Fruit fly (Drosophila melanogaster) whole organism, embryonic: ENCODE results near the gene Rh5.

Source experiments
- Atf3 ChIP-seq: fragments of 200-800 bp; sonication (Bioruptor generic); optimal IDR thresholded peaks from 3 replicates; lab custom pipeline; 2016; ENCODE audit warnings: missing biosample characterization, missing genetic modification characterization
- BtbVII ChIP-seq: fragments of 200-800 bp; sonication (Bioruptor generic); optimal IDR thresholded peaks from 3 replicates; lab custom pipeline; 2017; ENCODE audit warnings: missing biosample characterization, mild to moderate bottlenecking, missing genetic modification characterization
- CG10565 ChIP-seq: fragments of 200-800 bp; sonication (Bioruptor generic); optimal IDR thresholded peaks from 3 replicates; lab custom pipeline; 2016; ENCODE audit warnings: missing biosample characterization, mild to moderate bottlenecking, missing genetic modification characterization
- CG11696 ChIP-seq: fragments of 200-800 bp; sonication (Bioruptor generic); IDR thresholded peaks from 2 replicates; pipeline ENCODE4 v1.3.6; 2022; ENCODE audit warnings: missing biosample characterization, missing genetic modification characterization
- CG1233 ChIP-seq: fragments of 200-800 bp; sonication (Bioruptor generic); optimal IDR thresholded peaks from 4 replicates; lab custom pipeline; 2018; ENCODE audit warnings: missing biosample characterization, mild to moderate bottlenecking, missing genetic modification characterization
- CG12744 ChIP-seq: fragments of 200-800 bp; sonication (Bioruptor generic); optimal IDR thresholded peaks from 2 replicates; lab custom pipeline; 2016; ENCODE audit warnings: missing biosample characterization, missing genetic modification characterization
- CG12769 ChIP-seq: fragments of 200-800 bp; sonication (Bioruptor generic); optimal IDR thresholded peaks from 2 replicates; lab custom pipeline; 2019; ENCODE audit warnings: missing biosample characterization, mild to moderate bottlenecking, missing genetic modification characterization, moderate library complexity
- CG1529 ChIP-seq: fragments of 200-800 bp; sonication (Bioruptor generic); optimal IDR thresholded peaks from 3 replicates; lab custom pipeline; 2018; ENCODE audit warnings: missing biosample characterization, missing genetic modification characterization
- CG15514 ChIP-seq: fragments of 200-800 bp; sonication (Bioruptor generic); optimal IDR thresholded peaks from 3 replicates; lab custom pipeline; 2017; ENCODE audit warnings: missing biosample characterization, missing genetic modification characterization, mild to moderate bottlenecking, moderate library complexity, missing genetic modification reagents
- CG1603 ChIP-seq: fragments of 200-800 bp; sonication (Bioruptor generic); optimal IDR thresholded peaks from 2 replicates; lab custom pipeline; 2019; ENCODE audit warnings: missing biosample characterization, mild to moderate bottlenecking, missing genetic modification characterization, moderate library complexity
- CG17361 ChIP-seq: fragments of 200-800 bp; sonication (Bioruptor generic); IDR thresholded peaks from 3 replicates; pipeline ENCODE4 v1.3.6; 2022; ENCODE audit warnings: missing biosample characterization, missing genetic modification characterization
- CG17385 ChIP-seq: fragments of 200-800 bp; sonication (Bioruptor generic); optimal IDR thresholded peaks from 3 replicates; lab custom pipeline; 2018; ENCODE audit warnings: missing biosample characterization, mild to moderate bottlenecking, missing genetic modification characterization
- CG2889 ChIP-seq: fragments of 200-800 bp; sonication (Bioruptor generic); IDR thresholded peaks from 3 replicates; pipeline ENCODE4 v1.3.6; 2022; ENCODE audit warnings: missing biosample characterization, missing genetic modification characterization
- CG3163 ChIP-seq: fragments of 200-800 bp; sonication (Bioruptor generic); optimal IDR thresholded peaks from 3 replicates; lab custom pipeline; 2016; ENCODE audit warnings: missing biosample characterization, missing genetic modification characterization
- CG33213 ChIP-seq: fragments of 200-800 bp; sonication (Bioruptor generic); optimal IDR thresholded peaks from 3 replicates; lab custom pipeline; 2016; ENCODE audit warnings: missing biosample characterization, missing genetic modification characterization
- CG33557 ChIP-seq: fragments of 200-800 bp; sonication (Bioruptor generic); optimal IDR thresholded peaks from 2 replicates; lab custom pipeline; 2019; ENCODE audit warnings: missing biosample characterization, mild to moderate bottlenecking, missing genetic modification characterization, moderate library complexity
- CG3407 ChIP-seq: fragments of 200-800 bp; sonication (Bioruptor generic); optimal IDR thresholded peaks from 2 replicates; lab custom pipeline; 2018; ENCODE audit warnings: missing biosample characterization, mild to moderate bottlenecking, missing genetic modification characterization
- CG34224 ChIP-seq: fragments of 200-800 bp; sonication (Bioruptor generic); IDR thresholded peaks from 3 replicates; pipeline ENCODE4 v1.3.6; 2022; ENCODE audit warnings: missing biosample characterization, missing genetic modification characterization; ENCODE audit not compliant: partially characterized antibody
- CG4404 ChIP-seq: fragments of 200-800 bp; sonication (Bioruptor generic); IDR thresholded peaks from 2 replicates; pipeline ENCODE4 v1.3.6; 2022; ENCODE audit warnings: missing biosample characterization, missing genetic modification characterization
- CG7556 ChIP-seq: fragments of 200-800 bp; sonication (Bioruptor generic); optimal IDR thresholded peaks from 2 replicates; lab custom pipeline; 2017; ENCODE audit warnings: missing biosample characterization, mild to moderate bottlenecking, missing genetic modification characterization
- CG8765 ChIP-seq: fragments of 200-800 bp; sonication (Bioruptor generic); IDR thresholded peaks from 2 replicates; pipeline ENCODE4 v1.3.6; 2022; ENCODE audit warnings: missing biosample characterization, missing genetic modification characterization
- CG9609 ChIP-seq: fragments of 200-800 bp; sonication (Bioruptor generic); optimal IDR thresholded peaks from 3 replicates; lab custom pipeline; 2016; ENCODE audit warnings: missing biosample characterization, missing genetic modification characterization
- CG9817 ChIP-seq: fragments of 200-800 bp; sonication (Bioruptor generic); optimal IDR thresholded peaks from 2 replicates; lab custom pipeline; 2018; ENCODE audit warnings: missing biosample characterization, mild to moderate bottlenecking, missing genetic modification characterization, moderate library complexity
- Dip2 ChIP-seq: fragments of 200-800 bp; sonication (Bioruptor generic); IDR thresholded peaks from 2 replicates; pipeline ENCODE4 v1.3.6; 2022; ENCODE audit warnings: missing biosample characterization, missing genetic modification characterization
- Dp ChIP-seq: fragments of 200-800 bp; sonication (Bioruptor generic); optimal IDR thresholded peaks from 2 replicates; lab custom pipeline; 2018; ENCODE audit warnings: missing biosample characterization, mild to moderate bottlenecking, missing genetic modification characterization, moderate library complexity
- E2f2 ChIP-seq: fragments of 200-800 bp; sonication (Bioruptor generic); IDR thresholded peaks from 2 replicates; pipeline ENCODE4 v1.3.6; 2022; ENCODE audit warnings: missing biosample characterization, missing genetic modification characterization
- Elba2 ChIP-seq: fragments of 200-800 bp; sonication (Bioruptor generic); optimal IDR thresholded peaks from 3 replicates; lab custom pipeline; 2016; ENCODE audit warnings: missing biosample characterization, missing genetic modification characterization
- Lhr ChIP-seq: fragments of 200-800 bp; sonication (Bioruptor generic); optimal IDR thresholded peaks from 3 replicates; lab custom pipeline; 2017; ENCODE audit warnings: mild to moderate bottlenecking, missing biosample characterization, missing genetic modification reagents, missing genetic modification characterization
- MBD-R2 ChIP-seq: fragments of 200-800 bp; sonication (Bioruptor generic); IDR thresholded peaks from 2 replicates; pipeline ENCODE4 v1.3.6; 2022; ENCODE audit warnings: missing biosample characterization, missing genetic modification characterization
- MTF-1 ChIP-seq: fragments of 200-800 bp; sonication (Bioruptor generic); optimal IDR thresholded peaks from 2 replicates; lab custom pipeline; 2018; ENCODE audit warnings: missing biosample characterization, mild to moderate bottlenecking, missing genetic modification characterization, borderline replicate concordance
- Meics ChIP-seq: fragments of 200-800 bp; sonication (Bioruptor generic); optimal IDR thresholded peaks from 2 replicates; lab custom pipeline; 2017; ENCODE audit warnings: missing biosample characterization, mild to moderate bottlenecking, missing genetic modification characterization
- Sry-β ChIP-seq: fragments of 200-800 bp; sonication (Bioruptor generic); optimal IDR thresholded peaks from 2 replicates; lab custom pipeline; 2018; ENCODE audit warnings: missing biosample characterization, mild to moderate bottlenecking, missing genetic modification characterization, moderate library complexity
- Sry-δ ChIP-seq: fragments of 200-800 bp; sonication (Bioruptor generic); optimal IDR thresholded peaks from 2 replicates; lab custom pipeline; 2016; ENCODE audit warnings: missing biosample characterization, missing genetic modification characterization
- TFAM ChIP-seq: fragments of 200-800 bp; sonication (Bioruptor generic); optimal IDR thresholded peaks from 2 replicates; lab custom pipeline; 2017; ENCODE audit warnings: missing biosample characterization, missing genetic modification characterization, inconsistent platforms
- Xrp1 ChIP-seq: fragments of 200-800 bp; sonication (Bioruptor generic); IDR thresholded peaks from 2 replicates; pipeline ENCODE4 v1.3.6; 2022; ENCODE audit warnings: missing biosample characterization, missing genetic modification characterization
- az2 ChIP-seq: fragments of 200-800 bp; sonication (Bioruptor generic); optimal IDR thresholded peaks from 3 replicates; lab custom pipeline; 2016; ENCODE audit warnings: missing biosample characterization, missing genetic modification characterization
- bbx ChIP-seq: fragments of 200-800 bp; sonication (Bioruptor generic); IDR thresholded peaks from 2 replicates; pipeline ENCODE4 v1.3.6; 2022; ENCODE audit warnings: missing biosample characterization, missing genetic modification characterization; ENCODE audit not compliant: partially characterized antibody
- bigmax ChIP-seq: fragments of 200-800 bp; sonication (Bioruptor generic); optimal IDR thresholded peaks from 2 replicates; lab custom pipeline; 2018; ENCODE audit warnings: missing biosample characterization, mild to moderate bottlenecking, missing genetic modification characterization
- br ChIP-seq: fragments of >200 bp; optimal IDR thresholded peaks from 2 replicates; lab custom pipeline; 2017
- dpn ChIP-seq, 2 experiments: fragments of 200-800 bp; sonication (Bioruptor generic); optimal IDR thresholded peaks; 3 replicates each; lab custom pipeline; 2016; ENCODE audit warnings: missing biosample characterization in 2 of 2, missing genetic modification characterization in 2 of 2
- dysf ChIP-seq: fragments of 200-800 bp; sonication (Bioruptor generic); IDR thresholded peaks from 3 replicates; pipeline ENCODE4 v1.3.6; 2022; ENCODE audit warnings: missing biosample characterization, missing genetic modification characterization
- ems ChIP-seq: fragments of 200-800 bp; sonication (Bioruptor generic); optimal IDR thresholded peaks from 3 replicates; lab custom pipeline; 2016; ENCODE audit warnings: missing biosample characterization, missing genetic modification characterization
- en ChIP-seq: fragments of 200-800 bp; sonication (Bioruptor generic); optimal IDR thresholded peaks from 2 replicates; lab custom pipeline; 2016; ENCODE audit warnings: missing biosample characterization, missing genetic modification characterization
- hkb ChIP-seq, 2 experiments: fragments of 200-800 bp in 1 of 2; fragments of >200 bp in 1 of 2; sonication (Bioruptor generic) in 1 of 2; IDR thresholded peaks in 1 of 2; optimal IDR thresholded peaks in 1 of 2; 2 replicates each; pipeline versions ENCODE4 v1.3.6 to Lab custom; 2017 to 2022; ENCODE audit warnings: missing biosample characterization in 1 of 2, missing genetic modification characterization in 1 of 2
- psq ChIP-seq: fragments of 200-800 bp; sonication (Bioruptor generic); optimal IDR thresholded peaks from 2 replicates; lab custom pipeline; 2017; ENCODE audit warnings: missing biosample characterization, missing genetic modification characterization
- shn ChIP-seq: fragments of 200-800 bp; sonication (Bioruptor generic); optimal IDR thresholded peaks from 3 replicates; lab custom pipeline; 2016; ENCODE audit warnings: missing biosample characterization, missing genetic modification characterization
- stc ChIP-seq: fragments of 200-800 bp; sonication (Bioruptor generic); IDR thresholded peaks from 2 replicates; pipeline ENCODE4 v1.3.6; 2022; ENCODE audit warnings: missing biosample characterization, missing genetic modification characterization
- twi ChIP-seq: fragments of 200-800 bp; optimal IDR thresholded peaks from 2 replicates; lab custom pipeline; 2019; ENCODE audit warnings: missing biosample characterization, mild to moderate bottlenecking, missing genetic modification characterization, moderate library complexity
- unc-4 ChIP-seq: fragments of 200-800 bp; sonication (Bioruptor generic); IDR thresholded peaks from 2 replicates; pipeline ENCODE4 v1.3.6; 2022; ENCODE audit warnings: missing biosample characterization, missing genetic modification characterization; ENCODE audit not compliant: partially characterized antibody

Gene Rh5

dm6 chr2L:12044613-12045350 is 36.8 kb downstream of the Rh5 start, which contains the start of gene CG6785 (continued):
- TF ChIP-seq CG33557 (GFP tag; lab: Kevin White, UChicago) (peak; percentile 91), Atf3 (peak; percentile 76), CG3407 (GFP tag; lab: Kevin White, UChicago) (peak; percentile 93), Dip2 (GFP tag; lab: Robert Waterston, UW) (no peak), CG7556 (GFP tag; lab: Kevin White, UChicago) (peak; percentile 91), TFAM (no peak), CG4404 (GFP tag; lab: Robert Waterston, UW) (no peak), psq (GFP tag; lab: Kevin White, UChicago) (peak; percentile 58), CG17361 (peak; percentile 63; the same call in 2 of the 3 replicates), BtbVII (peak; percentile 88), shn (GFP tag; lab: Kevin White, UChicago) (peak; percentile 68), unc-4 (GFP tag; lab: Robert Waterston, UW) (0 out of 2 replicates have a peak, but pooled peaks have one; percentile 17), Sry-β (GFP tag; lab: Kevin White, UChicago) (peak; percentile 66), CG34224 (peak; percentile 26; the same call in 1 of the 3 replicates), bbx (no peak), CG9609 (GFP tag; lab: Kevin White, UChicago) (peak; percentile 52), Dp (GFP tag; lab: Kevin White, UChicago) (peak; percentile 18), dysf (GFP tag; lab: Robert Waterston, UW) (peak; percentile 41; the same call in 1 of the 3 replicates), CG10565 (GFP tag; lab: Kevin White, UChicago) (no peak), dpn (GFP tag; optimal IDR thresholded peaks at IDR 0.05; lab: Kevin White, UChicago) (peak; percentile 70 to 80), CG1233 (GFP tag; lab: Kevin White, UChicago) (peak; percentile 85), Elba2 (GFP tag; lab: Kevin White, UChicago) (no peak), CG8765 (GFP tag; lab: Robert Waterston, UW) (no peak), CG1603 (tag; lab: Kevin White, UChicago) (peak; percentile 83), en (peak; percentile 77), Lhr (GFP tag; lab: Kevin White, UChicago) (peak; percentile 78), CG15514 (GFP tag; lab: Kevin White, UChicago) (peak; percentile 86), stc (peak; percentile 42; the same call in 1 of the 2 replicates), E2f2 (GFP tag; lab: Robert Waterston, UW) (peak; percentile 48; the same call in 1 of the 2 replicates), CG12744 (GFP tag; lab: Kevin White, UChicago) (peak; percentile 88), br (lab: Kevin White, UChicago) (no peak), Xrp1 (GFP tag; lab: Robert Waterston, UW) (peak; percentile 63), Meics (peak; percentile 84), ems (GFP tag; lab: Kevin White, UChicago) (peak; percentile 73), CG9817 (tag; lab: Kevin White, UChicago) (peak; percentile 56), CG1529 (peak; percentile 89), Sry-δ (GFP tag; lab: Kevin White, UChicago) (peak; percentile 33), hkb (optimal IDR thresholded peaks at IDR 0.05; lab: Kevin White, UChicago) (no peak), hkb (GFP tag; IDR thresholded peaks at IDR 0.05; lab: Robert Waterston, UW) (peak; percentile 82), MBD-R2 (GFP tag; lab: Robert Waterston, UW) (peak; percentile 7; the same call in 1 of the 2 replicates), CG17385 (GFP tag; lab: Kevin White, UChicago) (peak; percentile 83), bigmax (GFP tag; lab: Kevin White, UChicago) (peak; percentile 52), az2 (GFP tag; lab: Kevin White, UChicago) (peak; percentile 72), MTF-1 (peak; percentile 92), CG3163 (GFP tag; lab: Kevin White, UChicago) (peak; percentile 72), CG11696 (GFP tag; lab: Robert Waterston, UW) (no peak), CG33213 (peak; percentile 86), CG12769 (peak; percentile 81), CG2889 (GFP tag; lab: Robert Waterston, UW) (no peak), twi (tag; lab: Kevin White, UChicago) (peak; percentile 33)
